Worm (Caenorhabditis elegans) whole organism, L2 larva: Measurements from ENCODE around the gene acbp-5.

Experiments
- C34F6.9 ChIP-seq: fragments of 150-350 bp; optimal IDR thresholded peaks from 2 replicates; lab custom pipeline; 2014; ENCODE audit warnings: missing biosample characterization, missing genetic modification characterization
- F13H6.1 ChIP-seq: sonication (generic microtip); optimal IDR thresholded peaks from 2 replicates; lab custom pipeline; 2016; ENCODE audit warnings: missing genetic modification characterization, missing compliant biosample characterization
- R02D3.7 ChIP-seq: fragments of 150-350 bp; optimal IDR thresholded peaks from 2 replicates; lab custom pipeline; 2014; ENCODE audit warnings: missing biosample characterization, missing genetic modification characterization
- Y55F3AM.14 ChIP-seq: fragments of 200-800 bp; sonication (Bioruptor generic); optimal IDR thresholded peaks from 2 replicates; lab custom pipeline; 2018; ENCODE audit warnings: mild to moderate bottlenecking, missing genetic modification characterization, missing compliant biosample characterization
- ZK546.5 ChIP-seq: sonication (generic microtip); optimal IDR thresholded peaks from 2 replicates; lab custom pipeline; 2017; ENCODE audit warnings: missing biosample characterization, missing genetic modification characterization
- alr-1 ChIP-seq: fragments of 150-350 bp; optimal IDR thresholded peaks from 2 replicates; lab custom pipeline; 2014; ENCODE audit warnings: missing biosample characterization, missing genetic modification characterization
- ama-1 ChIP-seq: fragments of 150-350 bp; optimal IDR thresholded peaks from 2 replicates; lab custom pipeline; 2018; ENCODE audit warnings: inconsistent platforms
- blmp-1 ChIP-seq: sonication (generic microtip); optimal IDR thresholded peaks from 2 replicates; lab custom pipeline; 2017; ENCODE audit warnings: missing genetic modification characterization, mild to moderate bottlenecking, missing compliant biosample characterization, antibody characterized with exemption, moderate library complexity; ENCODE audit not compliant: insufficient read depth
- ceh-16 ChIP-seq: fragments of 150-350 bp; optimal IDR thresholded peaks from 2 replicates; lab custom pipeline; 2014; ENCODE audit warnings: missing biosample characterization, missing genetic modification characterization
- ceh-82 ChIP-seq: fragments of 150-350 bp; optimal IDR thresholded peaks from 2 replicates; lab custom pipeline; 2014; ENCODE audit warnings: missing biosample characterization, missing genetic modification characterization
- fos-1 ChIP-seq: fragments of 150-350 bp; optimal IDR thresholded peaks from 2 replicates; lab custom pipeline; 2014; ENCODE audit warnings: missing biosample characterization, missing genetic modification characterization
- gmeb-1 ChIP-seq: fragments of 150-350 bp; optimal IDR thresholded peaks from 2 replicates; lab custom pipeline; 2014; ENCODE audit warnings: missing biosample characterization, missing genetic modification characterization
- lin-39 ChIP-seq: fragments of 150-350 bp; optimal IDR thresholded peaks from 2 replicates; lab custom pipeline; 2014; ENCODE audit warnings: missing biosample characterization, missing genetic modification reagents, missing genetic modification characterization
- lsy-2 ChIP-seq, 2 experiments: fragments of 150-350 bp in 1 of 2; sonication (generic microtip) in 1 of 2; optimal IDR thresholded peaks; 2 replicates each; lab custom pipeline; 2014 to 2017; ENCODE audit warnings: missing biosample characterization in 2 of 2, missing genetic modification characterization in 2 of 2
- mab-5 ChIP-seq: fragments of 150-350 bp; optimal IDR thresholded peaks from 2 replicates; lab custom pipeline; 2014; ENCODE audit warnings: missing biosample characterization, missing genetic modification characterization
- mdl-1 ChIP-seq, 2 experiments: fragments of 150-350 bp in 1 of 2; sonication (generic microtip) in 1 of 2; optimal IDR thresholded peaks; 2 replicates each; lab custom pipeline; 2017; ENCODE audit warnings: missing biosample characterization in 2 of 2, missing genetic modification characterization in 2 of 2
- nhr-10 ChIP-seq: sonication (generic microtip); optimal IDR thresholded peaks from 2 replicates; lab custom pipeline; 2017; ENCODE audit warnings: missing biosample characterization, missing genetic modification characterization
- nhr-12 ChIP-seq: fragments of 150-350 bp; optimal IDR thresholded peaks from 2 replicates; lab custom pipeline; 2014; ENCODE audit warnings: missing biosample characterization, missing genetic modification characterization
- nhr-21 ChIP-seq: fragments of 150-350 bp; optimal IDR thresholded peaks from 2 replicates; lab custom pipeline; 2014; ENCODE audit warnings: missing biosample characterization, missing genetic modification characterization
- nhr-23 ChIP-seq: fragments of 150-350 bp; optimal IDR thresholded peaks from 2 replicates; lab custom pipeline; 2014; ENCODE audit warnings: missing biosample characterization, missing genetic modification reagents, missing genetic modification characterization
- nhr-237 ChIP-seq: fragments of 150-350 bp; optimal IDR thresholded peaks from 2 replicates; lab custom pipeline; 2014; ENCODE audit warnings: missing biosample characterization, missing genetic modification characterization
- nhr-77 ChIP-seq: fragments of 150-350 bp; optimal IDR thresholded peaks from 2 replicates; lab custom pipeline; 2014; ENCODE audit warnings: missing biosample characterization, missing genetic modification characterization
- peb-1 ChIP-seq: fragments of 150-350 bp; optimal IDR thresholded peaks from 2 replicates; lab custom pipeline; 2014; ENCODE audit warnings: missing biosample characterization, missing genetic modification characterization
- sem-4 ChIP-seq: fragments of 150-350 bp; optimal IDR thresholded peaks from 2 replicates; lab custom pipeline; 2014; ENCODE audit warnings: missing biosample characterization, missing genetic modification reagents, missing genetic modification characterization
- skn-1 ChIP-seq: sonication (generic microtip); optimal IDR thresholded peaks from 2 replicates; lab custom pipeline; 2017; ENCODE audit warnings: missing biosample characterization, missing genetic modification characterization
- sma-3 ChIP-seq: sonication (generic microtip); optimal IDR thresholded peaks from 2 replicates; lab custom pipeline; 2016; ENCODE audit warnings: missing genetic modification reagents, missing genetic modification characterization, missing compliant biosample characterization
- snpc-4 ChIP-seq: fragments of 150-350 bp; optimal IDR thresholded peaks from 2 replicates; lab custom pipeline; 2014; ENCODE audit warnings: missing biosample characterization, missing genetic modification characterization
- unc-39 ChIP-seq: fragments of 150-350 bp; optimal IDR thresholded peaks from 2 replicates; lab custom pipeline; 2014; ENCODE audit warnings: missing biosample characterization, missing genetic modification characterization
- unc-55 ChIP-seq: fragments of 150-350 bp; sonication (generic microtip); optimal IDR thresholded peaks from 3 replicates; lab custom pipeline; 2014; ENCODE audit warnings: missing biosample characterization, missing genetic modification reagents, missing genetic modification characterization
- unc-62 ChIP-seq: fragments of 150-350 bp; optimal IDR thresholded peaks from 2 replicates; lab custom pipeline; 2014; ENCODE audit warnings: missing biosample characterization, missing genetic modification reagents, missing genetic modification characterization
- zag-1 ChIP-seq: fragments of 150-350 bp; optimal IDR thresholded peaks from 2 replicates; lab custom pipeline; 2014; ENCODE audit warnings: missing biosample characterization, missing genetic modification characterization
- ztf-1 ChIP-seq: fragments of 200-800 bp; sonication (Bioruptor generic); conservative IDR thresholded peaks from 2 replicates; pipeline ENCODE4 v1.3.6; 2022; ENCODE audit warnings: missing genetic modification characterization, missing compliant biosample characterization
- ztf-11 ChIP-seq: sonication (generic microtip); optimal IDR thresholded peaks from 2 replicates; lab custom pipeline; 2017; ENCODE audit warnings: missing biosample characterization, missing genetic modification characterization
- ztf-4 ChIP-seq: fragments of 150-350 bp; optimal IDR thresholded peaks from 2 replicates; lab custom pipeline; 2014; ENCODE audit warnings: missing biosample characterization, missing genetic modification characterization

The acbp-5 gene

ce11 chrIII:13643534-13643933, 2.0 kb upstream of the acbp-5 start, which contains the start of the genes drr-2 and set-16 (continued):
- TF ChIP-seq R02D3.7 (tag; lab: Kevin White, UChicago) (peak; percentile 79), ama-1 (lab: Kevin White, UChicago) (peak; percentile 68), lsy-2 (tag; optimal IDR thresholded peaks at IDR 0.05; lab: Kevin White, UChicago) (peak; percentile 96 to 98), mab-5 (tag; lab: Kevin White, UChicago) (peak; percentile 98), sma-3 (GFP tag; lab: Kevin White, UChicago) (peak; percentile 100), nhr-77 (tag; lab: Kevin White, UChicago) (peak; percentile 93), nhr-21 (tag; lab: Kevin White, UChicago) (peak; percentile 99), peb-1 (tag; lab: Kevin White, UChicago) (no peak), zag-1 (tag; lab: Kevin White, UChicago) (peak; percentile 97)

ce11 chrIII:13642776-13643175, 1.3 kb upstream of the acbp-5 start:
- TF ChIP-seq nhr-77 (tag; lab: Kevin White, UChicago) (no peak), Y55F3AM.14 (no peak), nhr-237 (tag; lab: Kevin White, UChicago) (no peak), ztf-1 (GFP tag; lab: Robert Waterston, UW) (no peak), C34F6.9 (no peak)

ce11 chrIII:13642227-13642626, 739 bp upstream of the acbp-5 start, which contains the start of gene T12D8.10:
Gene T12D8.10 (minus strand): TSS chrIII:13642327.
- TF ChIP-seq alr-1 (tag; lab: Kevin White, UChicago) (no peak), sem-4 (tag; lab: Kevin White, UChicago) (no peak)

ce11 chrIII:13640869-13641268, 619 bp downstream of the acbp-5 start:
- TF ChIP-seq nhr-237 (tag; lab: Kevin White, UChicago) (no peak), R02D3.7 (tag; lab: Kevin White, UChicago) (no peak), F13H6.1 (tag; lab: Kevin White, UChicago) (no peak), unc-62 (no peak), fos-1 (no peak), ztf-4 (tag; lab: Kevin White, UChicago) (no peak), skn-1 (tag; lab: Kevin White, UChicago) (no peak), nhr-23 (no peak), sem-4 (tag; lab: Kevin White, UChicago) (no peak), unc-39 (tag; lab: Kevin White, UChicago) (no peak), ceh-82 (tag; lab: Kevin White, UChicago) (no peak), blmp-1 (tag; lab: Kevin White, UChicago) (no peak), nhr-77 (tag; lab: Kevin White, UChicago) (no peak), snpc-4 (no peak), lsy-2 (tag; optimal IDR thresholded peaks at IDR 0.05; lab: Kevin White, UChicago) (no peak), ceh-16 (tag; lab: Kevin White, UChicago) (no peak)

ce11 chrIII:13640003-13640499, 1.4 kb downstream of the acbp-5 start:
- TF ChIP-seq lin-39 (tag; lab: Kevin White, UChicago) (no peak), gmeb-1 (no peak), F13H6.1 (tag; lab: Kevin White, UChicago) (no peak), nhr-23 (no peak), skn-1 (tag; lab: Kevin White, UChicago) (no peak), unc-55 (GFP tag; lab: Kevin White, UChicago) (no peak), nhr-12 (tag; lab: Kevin White, UChicago) (no peak), ztf-11 (tag; lab: Kevin White, UChicago) (no peak), snpc-4 (no peak), ZK546.5 (tag; lab: Kevin White, UChicago) (no peak)

ce11 chrIII:13637681-13638080, 3.8 kb downstream of the acbp-5 start:
- no peak for TF ChIP-seq nhr-10
- peak; percentile 51 for TF ChIP-seq C34F6.9
- TF ChIP-seq unc-55 (GFP tag; lab: Kevin White, UChicago): peak; percentile 5
- peak in 1 of 2 experiments; percentile 46 for TF ChIP-seq lsy-2 (tag; optimal IDR thresholded peaks at IDR 0.05; lab: Kevin White, UChicago)
- peak; percentile 31 for TF ChIP-seq F13H6.1 (tag; lab: Kevin White, UChicago)
- no peak for TF ChIP-seq sem-4 (tag; lab: Kevin White, UChicago)
- TF ChIP-seq mdl-1 (tag; optimal IDR thresholded peaks at IDR 0.05; lab: Kevin White, UChicago): peak in 1 of 2 experiments; percentile 35
